Worm (Caenorhabditis elegans) whole organism, L3 larva: ENCODE results near the gene R02F2.9.

ENCODE experiments used
- ceh-82 ChIP-seq: fragments of 150-350 bp; optimal IDR thresholded peaks from 2 replicates; lab custom pipeline; 2014; ENCODE audit warnings: missing biosample characterization, missing genetic modification characterization
- elt-3 ChIP-seq, 3 experiments: fragments of 150-350 bp in 1 of 3; sonication (generic microtip) in 2 of 3; optimal IDR thresholded peaks; 2 replicates in 2 of 3; 4 replicates in 1 of 3; lab custom pipeline; 2014 to 2017; ENCODE audit warnings: missing biosample characterization in 3 of 3, missing genetic modification characterization in 3 of 3
- fkh-10 ChIP-seq: sonication (generic microtip); optimal IDR thresholded peaks from 2 replicates; lab custom pipeline; 2017; ENCODE audit warnings: missing biosample characterization, missing genetic modification reagents, missing genetic modification characterization
- lin-15B ChIP-seq: fragments of 150-350 bp; optimal IDR thresholded peaks from 2 replicates; lab custom pipeline; 2014; ENCODE audit warnings: missing biosample characterization, missing genetic modification characterization
- lin-39 ChIP-seq: fragments of 150-350 bp; optimal IDR thresholded peaks from 2 replicates; lab custom pipeline; 2018; ENCODE audit warnings: missing biosample characterization, missing genetic modification reagents, missing genetic modification characterization
- mdl-1 ChIP-seq: fragments of 150-350 bp; optimal IDR thresholded peaks from 2 replicates; lab custom pipeline; 2014; ENCODE audit warnings: missing biosample characterization, missing genetic modification characterization
- nfya-1 ChIP-seq: sonication (generic microtip); optimal IDR thresholded peaks from 2 replicates; lab custom pipeline; 2017; ENCODE audit warnings: missing genetic modification characterization, mild to moderate bottlenecking, missing compliant biosample characterization, antibody characterized with exemption, moderate library complexity; ENCODE audit not compliant: insufficient read depth
- nhr-11 ChIP-seq: fragments of 150-350 bp; optimal IDR thresholded peaks from 2 replicates; lab custom pipeline; 2014; ENCODE audit warnings: missing biosample characterization, missing genetic modification characterization
- unc-39 ChIP-seq: sonication (generic microtip); optimal IDR thresholded peaks from 4 replicates; lab custom pipeline; 2017; ENCODE audit warnings: missing biosample characterization, missing genetic modification characterization
- zag-1 ChIP-seq: fragments of 150-350 bp; optimal IDR thresholded peaks from 2 replicates; lab custom pipeline; 2014; ENCODE audit warnings: missing biosample characterization, missing genetic modification characterization

- TF ChIP-seq lin-39: no peak
- TF ChIP-seq fkh-10: no peak
- no peak for TF ChIP-seq lin-15B (tag; lab: Kevin White, UChicago)
- TF ChIP-seq zag-1: no peak
- no peak for TF ChIP-seq nhr-11 (tag; lab: Kevin White, UChicago)
- no peak for TF ChIP-seq unc-39 (tag; lab: Kevin White, UChicago)
- TF ChIP-seq elt-3 (tag; optimal IDR thresholded peaks at IDR 0.05; lab: Kevin White, UChicago): no peak
- no peak for TF ChIP-seq nfya-1 (tag; lab: Kevin White, UChicago)
- no peak for TF ChIP-seq mdl-1
- TF ChIP-seq ceh-82 (tag; lab: Kevin White, UChicago): no peak
Measured at ce11 chrIII:5499942-5500341, 952 bp downstream of the R02F2.9 start.
